Fruit fly (Drosophila melanogaster): ENCODE measurements around the gene kst.

kst gene

DNA sequence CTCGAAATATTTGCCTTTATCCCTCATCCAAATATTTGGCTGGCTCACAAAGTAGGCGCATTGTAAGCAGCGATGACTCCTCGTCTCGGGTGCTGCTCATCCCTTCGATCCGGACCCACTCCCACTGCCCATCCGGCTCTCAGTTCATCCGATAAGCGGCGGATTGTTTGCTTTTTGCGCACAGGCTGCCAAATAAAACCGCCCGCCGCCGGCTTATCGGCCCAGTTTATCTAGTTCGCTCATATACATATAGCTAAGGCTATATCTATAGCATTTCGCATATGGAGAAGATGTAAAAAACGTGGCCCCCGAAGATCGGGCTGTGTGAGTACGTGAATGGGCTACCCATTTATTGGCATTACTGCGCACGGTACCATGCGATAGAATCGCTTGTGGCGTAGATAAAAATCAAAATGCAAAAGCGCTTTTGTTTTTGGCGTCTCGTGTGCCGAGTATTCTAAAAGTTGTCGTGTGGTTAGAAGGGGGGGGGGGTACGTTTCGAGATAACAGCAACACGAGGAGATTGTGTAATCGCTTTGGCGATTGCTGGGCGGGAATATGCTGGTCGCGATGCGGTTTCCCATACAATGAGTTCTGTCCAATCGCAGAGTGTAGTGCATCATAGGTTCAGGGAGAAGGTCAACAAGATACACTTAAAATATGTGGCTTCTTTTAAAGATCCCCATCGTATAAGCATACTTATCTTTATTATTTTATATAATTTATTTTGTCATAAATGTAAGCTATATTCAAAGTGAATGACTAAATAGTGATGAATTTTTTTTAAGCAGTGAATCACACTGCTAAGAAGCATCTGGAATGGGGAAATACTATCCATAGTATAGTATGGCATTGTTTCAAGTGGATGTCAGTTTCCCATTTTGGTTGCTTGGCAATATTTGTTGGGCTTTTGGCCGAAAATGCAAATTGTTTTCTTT, 27.7 kb upstream of the kst start:
- TF ChIP-seq Myc (optimal IDR thresholded peaks at IDR 0.05), result no peak
- no peak for TF ChIP-seq Sin3A (optimal IDR thresholded peaks at IDR 0.05)
- no peak for TF ChIP-seq psq (optimal IDR thresholded peaks at IDR 0.05)
- TF ChIP-seq ttk (optimal IDR thresholded peaks at IDR 0.05), result no peak
- no peak for TF ChIP-seq h (optimal IDR thresholded peaks at IDR 0.05)
- no peak for TF ChIP-seq insv (optimal IDR thresholded peaks at IDR 0.05)

DNA sequence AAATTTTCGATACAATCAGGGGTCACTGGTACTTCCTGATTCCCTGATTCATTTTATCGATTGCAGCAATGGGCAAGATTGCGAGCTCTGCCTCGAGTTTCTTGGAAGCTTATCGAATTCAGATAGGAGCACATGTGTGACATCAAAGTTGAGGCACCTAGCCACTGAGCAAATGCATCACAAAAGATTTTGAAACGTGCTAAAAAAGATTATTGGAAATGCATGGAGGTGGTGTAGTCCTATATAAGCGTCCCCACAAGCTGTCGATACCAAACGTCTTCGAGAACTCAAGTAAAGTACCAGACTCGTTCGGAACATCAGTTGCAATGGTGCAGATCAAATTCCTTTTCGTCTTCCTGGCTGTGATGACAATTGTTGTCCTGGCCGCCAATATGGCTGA, 22.6 kb upstream of the kst start, which contains the start of gene Drsl2:
Gene Drsl2, plus strand, starts transcription at position 301 of the 400 bp plus-strand sequence.
- TF ChIP-seq insv (optimal IDR thresholded peaks at IDR 0.05) (no peak), h (optimal IDR thresholded peaks at IDR 0.05) (no peak), ttk (optimal IDR thresholded peaks at IDR 0.05) (no peak), Sin3A (optimal IDR thresholded peaks at IDR 0.05) (no peak), psq (optimal IDR thresholded peaks at IDR 0.05) (no peak), Myc (optimal IDR thresholded peaks at IDR 0.05) (no peak)

DNA sequence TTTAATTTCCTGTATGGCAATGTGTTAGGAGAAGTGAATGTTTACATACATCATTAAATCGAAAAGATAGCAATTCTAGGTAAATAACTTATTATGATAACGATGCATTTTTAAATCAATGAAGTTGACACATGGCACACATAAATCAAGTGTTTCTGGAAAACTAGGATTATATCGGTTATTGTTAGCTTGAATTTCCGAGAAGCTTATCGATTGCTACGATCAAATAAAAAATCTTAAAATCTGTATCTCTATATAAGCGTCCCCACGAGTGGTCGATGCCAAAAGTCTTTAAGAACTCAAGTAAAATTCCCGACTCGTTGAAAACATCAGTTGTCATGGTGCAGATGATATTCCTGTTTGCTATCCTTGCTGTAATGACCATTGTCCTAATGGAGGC, 22.0 kb upstream of the kst start, which contains the start of gene Drsl3:
Gene Drsl3, plus strand, starts transcription at position 301 of the 400 bp plus-strand sequence.
- TF ChIP-seq h (optimal IDR thresholded peaks at IDR 0.05) (no peak), ttk (optimal IDR thresholded peaks at IDR 0.05) (no peak), Sin3A (optimal IDR thresholded peaks at IDR 0.05) (no peak), insv (optimal IDR thresholded peaks at IDR 0.05) (no peak), Myc (optimal IDR thresholded peaks at IDR 0.05) (no peak), psq (optimal IDR thresholded peaks at IDR 0.05) (no peak)

DNA sequence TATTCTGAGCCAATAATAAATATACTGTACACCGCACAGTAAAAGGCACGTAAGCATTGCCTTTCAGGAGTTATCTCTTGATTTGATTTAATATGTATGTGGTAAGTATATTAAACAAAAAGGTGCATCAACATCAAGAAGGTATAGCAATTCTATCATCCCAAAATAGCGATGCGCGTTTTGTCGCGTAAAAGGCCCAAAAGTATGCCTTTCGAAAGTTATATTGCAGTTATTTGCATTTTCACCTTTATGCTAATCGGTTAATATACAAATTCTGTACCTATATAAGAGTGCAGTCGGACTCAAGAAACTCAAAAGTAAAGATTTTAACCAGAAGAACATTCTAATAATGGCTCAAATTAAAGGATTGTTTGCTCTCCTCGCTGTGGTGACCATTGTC, 21.4 kb upstream of the kst start, which contains the start of gene Drsl4:
Gene Drsl4, plus strand, starts transcription at position 333 of the 400 bp plus-strand sequence.
- no peak for TF ChIP-seq ttk (optimal IDR thresholded peaks at IDR 0.05)
- TF ChIP-seq Sin3A (optimal IDR thresholded peaks at IDR 0.05), result no peak
- no peak for TF ChIP-seq Myc (optimal IDR thresholded peaks at IDR 0.05)
- no peak for TF ChIP-seq insv (optimal IDR thresholded peaks at IDR 0.05)
- no peak for TF ChIP-seq h (optimal IDR thresholded peaks at IDR 0.05)
- TF ChIP-seq psq (optimal IDR thresholded peaks at IDR 0.05), result no peak

- TF ChIP-seq ttk (optimal IDR thresholded peaks at IDR 0.05), result no peak
Measured at dm6 chr3L:3316441-3316840, 20.2 kb upstream of the kst start, which contains the start of gene Drsl5. TSS of gene Drsl5 (plus strand) at chr3L:3316781.

DNA sequence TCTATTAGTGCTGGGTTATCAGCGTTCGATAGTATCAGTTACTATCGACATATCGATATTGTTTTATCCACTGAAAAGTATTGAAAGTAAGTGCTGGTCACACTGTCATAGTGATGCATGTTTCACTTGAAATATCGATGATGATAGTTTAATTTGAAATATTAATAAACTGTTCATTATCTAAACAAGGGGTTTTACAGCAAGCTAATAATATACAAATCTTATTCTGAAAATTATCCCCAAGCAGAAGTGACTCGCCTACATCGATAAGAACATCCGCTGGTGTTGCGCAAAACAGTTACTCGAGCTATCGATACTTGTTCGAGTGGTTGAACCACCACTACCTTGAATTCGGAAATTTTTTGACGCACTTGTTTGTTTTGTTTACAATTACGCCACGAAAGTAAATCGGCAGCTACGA, 17.4 kb upstream of the kst start, which contains the start of the genes PIG-C, CG12016 and Dpm2:
Gene PIG-C, minus strand, starts transcription at position 10 of the 421 bp plus-strand sequence.
Gene CG12016, plus strand, starts transcription at position 333 of the 421 bp plus-strand sequence.
Gene Dpm2, plus strand, starts transcription at position 333 of the 421 bp plus-strand sequence.
- TF ChIP-seq Myc (optimal IDR thresholded peaks at IDR 0.05), result no peak
- TF ChIP-seq ttk (optimal IDR thresholded peaks at IDR 0.05), result no peak
- peak; percentile 9 for TF ChIP-seq Sin3A (optimal IDR thresholded peaks at IDR 0.05)

DNA sequence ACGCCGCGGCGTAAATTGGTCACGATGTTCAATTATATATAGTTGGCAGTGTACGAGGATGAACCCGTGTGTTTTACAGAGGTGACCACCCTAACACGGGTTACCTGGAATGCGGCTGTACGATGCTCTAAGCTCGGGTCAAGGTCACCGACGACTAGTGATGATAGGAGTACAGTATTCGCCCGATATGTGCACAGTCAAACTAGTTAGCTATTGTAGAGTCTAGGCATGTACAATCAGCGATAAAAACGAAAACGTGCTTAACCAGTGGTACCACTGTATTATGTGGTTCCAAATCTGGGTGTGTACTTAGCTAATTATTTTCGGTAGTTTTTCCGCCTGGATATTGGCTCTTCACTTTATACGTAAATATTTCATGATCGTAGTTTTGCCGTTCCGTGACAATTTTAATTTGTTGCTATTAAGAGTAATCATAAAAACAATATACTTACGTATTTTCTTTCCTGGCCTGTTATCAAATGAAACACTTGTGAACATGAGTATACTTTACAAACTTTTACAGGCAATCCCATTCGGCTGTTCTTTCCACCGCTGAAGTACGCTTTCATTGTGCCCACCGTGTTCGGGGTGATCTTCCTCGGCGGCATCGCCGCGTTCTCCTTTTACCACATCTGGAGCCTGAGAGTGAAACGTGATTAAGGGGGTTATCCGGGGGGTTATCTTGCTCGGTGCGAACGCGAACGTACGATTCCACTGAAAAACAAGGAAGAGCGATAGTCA, 16.5 kb upstream of the kst start:
- TF ChIP-seq Myc (optimal IDR thresholded peaks at IDR 0.05) (no peak), Sin3A (optimal IDR thresholded peaks at IDR 0.05) (no peak), insv (optimal IDR thresholded peaks at IDR 0.05) (no peak), psq (optimal IDR thresholded peaks at IDR 0.05) (no peak), h (optimal IDR thresholded peaks at IDR 0.05) (no peak), ttk (optimal IDR thresholded peaks at IDR 0.05) (no peak)

DNA sequence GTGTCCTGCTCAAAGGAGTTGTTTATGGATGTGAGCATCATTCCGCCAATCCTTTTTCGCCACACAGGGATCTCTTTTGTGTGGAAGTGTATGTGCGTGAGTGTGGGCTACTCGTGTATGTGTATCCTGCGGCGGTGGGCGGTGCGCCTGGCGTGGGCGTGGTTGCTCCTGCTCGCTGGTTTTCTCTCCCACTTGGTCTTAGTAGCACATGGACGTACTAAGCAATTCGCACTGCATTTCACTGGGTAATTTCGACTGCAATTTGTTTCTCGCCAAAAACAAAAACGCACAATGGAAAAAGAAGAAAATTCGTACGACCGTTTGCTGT, 11.1 kb upstream of the kst start:
- no peak for TF ChIP-seq Sin3A (optimal IDR thresholded peaks at IDR 0.05)
- no peak for TF ChIP-seq psq (optimal IDR thresholded peaks at IDR 0.05)
- TF ChIP-seq insv (optimal IDR thresholded peaks at IDR 0.05), result no peak
- TF ChIP-seq h (optimal IDR thresholded peaks at IDR 0.05), result no peak
- no peak for TF ChIP-seq ttk (optimal IDR thresholded peaks at IDR 0.05)
- no peak for TF ChIP-seq Myc (optimal IDR thresholded peaks at IDR 0.05)

- no peak for TF ChIP-seq Myc (optimal IDR thresholded peaks at IDR 0.05)
- TF ChIP-seq h (optimal IDR thresholded peaks at IDR 0.05), result peak; percentile 57
Measured at dm6 chr3L:3325925-3326903, 10.4 kb upstream of the kst start, which contains the start of gene Gtpx. TSS of gene Gtpx (plus strand) at chr3L:3326265.

DNA sequence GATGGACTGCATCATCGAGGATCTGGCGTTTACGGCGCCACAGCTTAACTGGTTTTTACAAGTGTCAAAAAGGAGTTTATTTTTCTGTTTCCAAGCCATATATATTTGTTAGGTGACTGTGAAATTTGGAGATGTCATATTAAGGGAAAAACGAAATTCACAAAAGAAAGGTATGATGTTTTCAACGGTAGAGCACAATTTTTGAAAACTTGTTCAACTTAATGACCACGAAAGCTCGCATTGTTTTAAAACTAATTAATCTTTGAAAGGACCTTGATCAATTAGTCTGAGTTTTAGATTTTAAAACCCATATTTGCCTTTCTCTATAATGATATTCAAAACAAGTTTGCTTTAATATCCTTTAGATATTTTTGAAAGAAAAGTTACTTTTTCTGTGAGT, 7.9 kb upstream of the kst start, which contains the start of gene Strip:
Gene Strip, minus strand, starts transcription at position 101 of the 400 bp plus-strand sequence.
- TF ChIP-seq psq (optimal IDR thresholded peaks at IDR 0.05) (no peak), insv (optimal IDR thresholded peaks at IDR 0.05) (no peak), h (optimal IDR thresholded peaks at IDR 0.05) (no peak), ttk (optimal IDR thresholded peaks at IDR 0.05) (no peak), Myc (optimal IDR thresholded peaks at IDR 0.05) (no peak), Sin3A (optimal IDR thresholded peaks at IDR 0.05) (no peak)

- TF ChIP-seq Myc (optimal IDR thresholded peaks at IDR 0.05), result no peak
- no peak for TF ChIP-seq h (optimal IDR thresholded peaks at IDR 0.05)
- no peak for TF ChIP-seq insv (optimal IDR thresholded peaks at IDR 0.05)
- no peak for TF ChIP-seq Sin3A (optimal IDR thresholded peaks at IDR 0.05)
- no peak for TF ChIP-seq ttk (optimal IDR thresholded peaks at IDR 0.05)
- no peak for TF ChIP-seq psq (optimal IDR thresholded peaks at IDR 0.05)
Measured at dm6 chr3L:3329763-3330162, 6.9 kb upstream of the kst start, which contains the start of gene CG14961. TSS of gene CG14961 (plus strand) at chr3L:3330063.

Measured in Kc167 (cell line).